Worm (Caenorhabditis elegans) whole organism, L2 larva: ENCODE results near the gene twk-7.
A peak's percentile ranks its signal among the peaks of the same experiment; 100 is the strongest.

Experiments used
- C34F6.9 ChIP-seq: fragments of 150-350 bp; optimal IDR thresholded peaks from 2 replicates; lab custom pipeline; 2014; ENCODE audit warnings: missing biosample characterization, missing genetic modification characterization
- aly-2 ChIP-seq: fragments of 150-350 bp; optimal IDR thresholded peaks from 2 replicates; lab custom pipeline; 2014; ENCODE audit warnings: missing biosample characterization, missing genetic modification characterization
- crh-2 ChIP-seq: sonication (generic microtip); optimal IDR thresholded peaks from 2 replicates; lab custom pipeline; 2017; ENCODE audit warnings: missing biosample characterization, missing genetic modification characterization
- elt-3 ChIP-seq: sonication (generic microtip); optimal IDR thresholded peaks from 2 replicates; lab custom pipeline; 2017; ENCODE audit warnings: missing biosample characterization, missing genetic modification characterization
- fos-1 ChIP-seq: fragments of 150-350 bp; optimal IDR thresholded peaks from 2 replicates; lab custom pipeline; 2014; ENCODE audit warnings: missing biosample characterization, missing genetic modification characterization
- lin-11 ChIP-seq: fragments of 150-350 bp; sonication (generic microtip); optimal IDR thresholded peaks from 2 replicates; lab custom pipeline; 2014; ENCODE audit warnings: missing biosample characterization, missing genetic modification characterization, inconsistent platforms, mixed read lengths
- mab-5 ChIP-seq: fragments of 150-350 bp; optimal IDR thresholded peaks from 2 replicates; lab custom pipeline; 2014; ENCODE audit warnings: missing biosample characterization, missing genetic modification characterization
- mbf-1 ChIP-seq: sonication (generic microtip); optimal IDR thresholded peaks from 2 replicates; lab custom pipeline; 2017; ENCODE audit warnings: missing biosample characterization, missing genetic modification characterization
- mdl-1 ChIP-seq, 2 experiments: fragments of 150-350 bp in 1 of 2; sonication (generic microtip) in 1 of 2; optimal IDR thresholded peaks; 2 replicates each; lab custom pipeline; 2017; ENCODE audit warnings: missing biosample characterization in 2 of 2, missing genetic modification characterization in 2 of 2
- nhr-25 ChIP-seq: fragments of 150-350 bp; sonication (generic microtip); optimal IDR thresholded peaks from 3 replicates; lab custom pipeline; 2014; ENCODE audit warnings: missing biosample characterization, missing genetic modification characterization
- nhr-77 ChIP-seq: fragments of 150-350 bp; optimal IDR thresholded peaks from 2 replicates; lab custom pipeline; 2014; ENCODE audit warnings: missing biosample characterization, missing genetic modification characterization
- peb-1 ChIP-seq: fragments of 150-350 bp; optimal IDR thresholded peaks from 2 replicates; lab custom pipeline; 2014; ENCODE audit warnings: missing biosample characterization, missing genetic modification characterization
- unc-62 ChIP-seq: fragments of 150-350 bp; optimal IDR thresholded peaks from 2 replicates; lab custom pipeline; 2014; ENCODE audit warnings: missing biosample characterization, missing genetic modification reagents, missing genetic modification characterization

- TF ChIP-seq unc-62 (GFP tag; lab: Kevin White, UChicago) = peak; percentile 59
- TF ChIP-seq peb-1 (tag; lab: Kevin White, UChicago) = no peak
- peak; percentile 83 for TF ChIP-seq fos-1
- peak; percentile 53 for TF ChIP-seq mab-5 (tag; lab: Kevin White, UChicago)
- no peak for TF ChIP-seq aly-2 (tag; lab: Kevin White, UChicago)
- TF ChIP-seq crh-2 (tag; lab: Kevin White, UChicago) = peak; percentile 99
- peak; percentile 96 for TF ChIP-seq C34F6.9 (tag; lab: Kevin White, UChicago)
- peak in 1 of 2 experiments; percentile 84 for TF ChIP-seq mdl-1 (tag; optimal IDR thresholded peaks at IDR 0.05; lab: Kevin White, UChicago)
- TF ChIP-seq nhr-25 (tag; lab: Kevin White, UChicago) = peak; percentile 97
- no peak for TF ChIP-seq mbf-1
- TF ChIP-seq nhr-77 (tag; lab: Kevin White, UChicago) = no peak
- TF ChIP-seq lin-11 (tag; lab: Kevin White, UChicago) = peak; percentile 53
- TF ChIP-seq elt-3 (tag; lab: Kevin White, UChicago) = no peak
Observed at ce11 chrIII:8658367-8658761, 14.8 kb upstream of the twk-7 start.
